Fruit fly (Drosophila melanogaster): ENCODE data around the gene al.

al gene

dm6 chr2L:395366-396117 lies 17.6 kb downstream of the al start:
- TF ChIP-seq sv (GFP tag; optimal IDR thresholded peaks at IDR 0.05) (no peak), Myc (optimal IDR thresholded peaks at IDR 0.05) (peak; percentile 13)

dm6 chr2L:402098-402497 lies 24.2 kb downstream of the al start, which contains the start of gene CG4213:
CG4213 (minus strand) TSS chr2L:402198.
- no peak for TF ChIP-seq ey (GFP tag; optimal IDR thresholded peaks at IDR 0.05)
- no peak for TF ChIP-seq fru (GFP tag; optimal IDR thresholded peaks at IDR 0.05)
- TF ChIP-seq rgr (GFP tag; optimal IDR thresholded peaks at IDR 0.05), result no peak
- no peak for TF ChIP-seq jim (GFP tag; optimal IDR thresholded peaks at IDR 0.05)
- no peak for TF ChIP-seq OdsH (GFP tag; optimal IDR thresholded peaks at IDR 0.05)
- TF ChIP-seq psq (GFP tag; optimal IDR thresholded peaks at IDR 0.05), result no peak
- no peak for TF ChIP-seq CG32264 (GFP tag; optimal IDR thresholded peaks at IDR 0.05)
- no peak for TF ChIP-seq Jra (GFP tag; optimal IDR thresholded peaks at IDR 0.05)
- TF ChIP-seq Mio (GFP tag; optimal IDR thresholded peaks at IDR 0.05), result no peak
- no peak for TF ChIP-seq woc (GFP tag; optimal IDR thresholded peaks at IDR 0.05)
- TF ChIP-seq brk (GFP tag; optimal IDR thresholded peaks at IDR 0.05), result no peak

- TF ChIP-seq sv (GFP tag; optimal IDR thresholded peaks at IDR 0.05) (no peak), GATAd (GFP tag; optimal IDR thresholded peaks at IDR 0.05) (no peak), dsf (GFP tag; optimal IDR thresholded peaks at IDR 0.05; ENCODE audit: borderline replicate concordance) (no peak), h (GFP tag; optimal IDR thresholded peaks at IDR 0.05) (no peak), Hr78 (GFP tag; optimal IDR thresholded peaks at IDR 0.05) (no peak), dl (GFP tag; optimal IDR thresholded peaks at IDR 0.05; ENCODE audit: insufficient read depth in 1 of 2, partially characterized antibody in 2 of 2) (no peak), Jra (GFP tag; optimal IDR thresholded peaks at IDR 0.05) (no peak), CG9705 (GFP tag; optimal IDR thresholded peaks at IDR 0.05) (peak; percentile 18), br (GFP tag; optimal IDR thresholded peaks at IDR 0.05) (no peak), Myc (optimal IDR thresholded peaks at IDR 0.05) (peak; percentile 74), woc (GFP tag; optimal IDR thresholded peaks at IDR 0.05) (peak; percentile 70), Hr83 (GFP tag; optimal IDR thresholded peaks at IDR 0.05; ENCODE audit: poor library complexity, severe bottlenecking) (no peak), Abd-B (GFP tag; optimal IDR thresholded peaks at IDR 0.05) (no peak), CG32264 (GFP tag; optimal IDR thresholded peaks at IDR 0.05) (no peak), N (GFP tag; optimal IDR thresholded peaks at IDR 0.05) (no peak), Sp1 (GFP tag; optimal IDR thresholded peaks at IDR 0.05) (no peak), HLH106 (tag; optimal IDR thresholded peaks at IDR 0.05) (no peak), tai (GFP tag; optimal IDR thresholded peaks at IDR 0.05) (no peak)
These were observed 26.0 kb downstream of the al start, which contains the start of gene Polr1B for dm6 chr2L:403627-404575. Polr1B (plus strand) TSS chr2L:404285.

dm6 chr2L:412931-413330 lies 35.0 kb downstream of the al start:
- TF ChIP-seq sage (GFP tag; optimal IDR thresholded peaks at IDR 0.05), result no peak
- peak; percentile 2 for TF ChIP-seq ey (GFP tag; optimal IDR thresholded peaks at IDR 0.05)

dm6 chr2L:413894-414293 lies 36.0 kb downstream of the al start:
- TF ChIP-seq Dif (GFP tag; optimal IDR thresholded peaks at IDR 0.05; ENCODE audit: partially characterized antibody), result no peak
- no peak for TF ChIP-seq foxo (GFP tag; optimal IDR thresholded peaks at IDR 0.05)
- no peak for TF ChIP-seq OdsH (GFP tag; optimal IDR thresholded peaks at IDR 0.05)
- TF ChIP-seq Mio (GFP tag; optimal IDR thresholded peaks at IDR 0.05), result no peak
- no peak for TF ChIP-seq dl (GFP tag; optimal IDR thresholded peaks at IDR 0.05; ENCODE audit: insufficient read depth in 1 of 2, partially characterized antibody in 2 of 2)
- no peak for TF ChIP-seq Sp1 (GFP tag; optimal IDR thresholded peaks at IDR 0.05)
- TF ChIP-seq Dfd (GFP tag; optimal IDR thresholded peaks at IDR 0.05), result no peak
- TF ChIP-seq Abd-B (GFP tag; optimal IDR thresholded peaks at IDR 0.05), result no peak
- TF ChIP-seq tai (GFP tag; optimal IDR thresholded peaks at IDR 0.05), result no peak
- TF ChIP-seq sv (GFP tag; optimal IDR thresholded peaks at IDR 0.05), result no peak
- TF ChIP-seq brk (GFP tag; optimal IDR thresholded peaks at IDR 0.05), result no peak
- TF ChIP-seq psq (GFP tag; optimal IDR thresholded peaks at IDR 0.05), result no peak

Measured in whole organism, wandering third instar larva.